Fruit fly (Drosophila melanogaster): ENCODE data around the gene spri.
A peak's percentile ranks its signal among the peaks of the same experiment; 100 is the strongest.

Gene spri

dm6 chrX:10584461-10584860, 761 bp downstream of the spri start (continued):
- no peak for TF ChIP-seq hkb (optimal IDR thresholded peaks at IDR 0.05)
- TF ChIP-seq hkb (GFP tag; IDR thresholded peaks at IDR 0.05): no peak
- TF ChIP-seq CG12219 (GFP tag; optimal IDR thresholded peaks at IDR 0.05): no peak
- no peak for TF ChIP-seq CG6791 (GFP tag; IDR thresholded peaks at IDR 0.05; ENCODE audit: partially characterized antibody)
- TF ChIP-seq Dll (GFP tag; IDR thresholded peaks at IDR 0.05; ENCODE audit: partially characterized antibody): no peak
- no peak for TF ChIP-seq CG17359 (tag; optimal IDR thresholded peaks at IDR 0.05)
- no peak for TF ChIP-seq grn (GFP tag; optimal IDR thresholded peaks at IDR 0.05)
- TF ChIP-seq D19A (tag; optimal IDR thresholded peaks at IDR 0.05): no peak
- no peak for TF ChIP-seq ap (GFP tag; IDR thresholded peaks at IDR 0.05)
- peak; percentile 10 for TF ChIP-seq phol (tag; optimal IDR thresholded peaks at IDR 0.05)
- TF ChIP-seq ems (GFP tag; optimal IDR thresholded peaks at IDR 0.05): peak; percentile 2
- no peak for TF ChIP-seq Tbp (GFP tag; optimal IDR thresholded peaks at IDR 0.05)
- no peak for TF ChIP-seq ara (GFP tag; IDR thresholded peaks at IDR 0.05)
- TF ChIP-seq Sox102F (GFP tag; optimal IDR thresholded peaks at IDR 0.05): peak; percentile 25
- no peak for TF ChIP-seq hb (GFP tag; IDR thresholded peaks at IDR 0.05; ENCODE audit: partially characterized antibody)
- TF ChIP-seq CG3726 (GFP tag; IDR thresholded peaks at IDR 0.05): no peak
- TF ChIP-seq Jarid2 (GFP tag; optimal IDR thresholded peaks at IDR 0.05): no peak
- no peak for TF ChIP-seq Trl (optimal IDR thresholded peaks at IDR 0.05)
- TF ChIP-seq Trl (GFP tag; optimal IDR thresholded peaks at IDR 0.05): no peak
- TF ChIP-seq Dp (GFP tag; optimal IDR thresholded peaks at IDR 0.05): no peak
- no peak for TF ChIP-seq CG10366 (GFP tag; IDR thresholded peaks at IDR 0.05)
- no peak for TF ChIP-seq gro (GFP tag; optimal IDR thresholded peaks at IDR 0.05)
- TF ChIP-seq CG12659 (GFP tag; optimal IDR thresholded peaks at IDR 0.05): no peak
- no peak for TF ChIP-seq gsb (GFP tag; IDR thresholded peaks at IDR 0.05)
- peak; percentile 2 for TF ChIP-seq dmrt99B (tag; optimal IDR thresholded peaks at IDR 0.05)
- no peak for TF ChIP-seq h (optimal IDR thresholded peaks at IDR 0.05)
- no peak for TF ChIP-seq CG8924 (tag; optimal IDR thresholded peaks at IDR 0.05)
- no peak for TF ChIP-seq CG3407 (GFP tag; optimal IDR thresholded peaks at IDR 0.05)
- no peak for TF ChIP-seq wor (GFP tag; IDR thresholded peaks at IDR 0.05)
- no peak for TF ChIP-seq croc (GFP tag; conservative IDR thresholded peaks at IDR 0.05)
- TF ChIP-seq CG14710 (tag; optimal IDR thresholded peaks at IDR 0.05): no peak
- no peak for TF ChIP-seq lilli (GFP tag; optimal IDR thresholded peaks at IDR 0.05)
- TF ChIP-seq corto (GFP tag; optimal IDR thresholded peaks at IDR 0.05): peak; percentile 86
- no peak for TF ChIP-seq D (optimal IDR thresholded peaks at IDR 0.05)
- TF ChIP-seq D (GFP tag; optimal IDR thresholded peaks at IDR 0.05): no peak
- no peak for TF ChIP-seq bbx (GFP tag; IDR thresholded peaks at IDR 0.05; ENCODE audit: partially characterized antibody)
- no peak for TF ChIP-seq Ets65A (GFP tag)
- no peak for TF ChIP-seq CkIIα-i1 (GFP tag; IDR thresholded peaks at IDR 0.05)
- TF ChIP-seq CG4730 (GFP tag; IDR thresholded peaks at IDR 0.05): no peak
- TF ChIP-seq cwo (GFP tag; optimal IDR thresholded peaks at IDR 0.05): no peak
- no peak for TF ChIP-seq CG11723 (GFP tag; optimal IDR thresholded peaks at IDR 0.05)
- TF ChIP-seq zfh1 (GFP tag; IDR thresholded peaks at IDR 0.05): no peak
- no peak for TF ChIP-seq Gsc (GFP tag; IDR thresholded peaks at IDR 0.05)
- no peak for TF ChIP-seq CG33213 (GFP tag; optimal IDR thresholded peaks at IDR 0.05)
- no peak for TF ChIP-seq CG13624 (GFP tag; optimal IDR thresholded peaks at IDR 0.05)
- no peak for TF ChIP-seq rib (GFP tag; IDR thresholded peaks at IDR 0.05)
- no peak for TF ChIP-seq Dref (GFP tag; IDR thresholded peaks at IDR 0.05)
- TF ChIP-seq ind (GFP tag; optimal IDR thresholded peaks at IDR 0.05): no peak
- no peak for TF ChIP-seq CG10209 (GFP tag; optimal IDR thresholded peaks at IDR 0.05)
- no peak for TF ChIP-seq tio (GFP tag; optimal IDR thresholded peaks at IDR 0.05)

Measured in whole organism, embryonic.